Fruit fly (Drosophila melanogaster) whole organism, adult: ENCODE results near the gene CG17855.

Source experiments
- CG11617 ChIP-seq: fragments of 200-800 bp; sonication (Bioruptor generic); optimal IDR thresholded peaks from 2 replicates; lab custom pipeline; 2017; ENCODE audit warnings: mild to moderate bottlenecking, missing biosample characterization, missing genetic modification reagents, missing genetic modification characterization
- CG12768 ChIP-seq: fragments of 200-800 bp; sonication (Bioruptor generic); optimal IDR thresholded peaks from 2 replicates; lab custom pipeline; 2017; ENCODE audit warnings: missing biosample characterization, missing genetic modification characterization, mild to moderate bottlenecking, moderate library complexity, missing genetic modification reagents
- CG14711 ChIP-seq: fragments of 200-800 bp; sonication (Bioruptor generic); optimal IDR thresholded peaks from 2 replicates; lab custom pipeline; 2018; ENCODE audit warnings: missing biosample characterization, mild to moderate bottlenecking, missing genetic modification characterization, moderate library complexity
- CG1620 ChIP-seq: fragments of 200-800 bp; sonication (Bioruptor generic); optimal IDR thresholded peaks from 2 replicates; lab custom pipeline; 2016; ENCODE audit warnings: missing biosample characterization, missing genetic modification characterization
- CG33017 ChIP-seq: fragments of 200-800 bp; sonication (Bioruptor generic); optimal IDR thresholded peaks from 2 replicates; lab custom pipeline; 2018; ENCODE audit warnings: missing biosample characterization, mild to moderate bottlenecking, missing genetic modification characterization, moderate library complexity
- CG5204 ChIP-seq: fragments of 200-800 bp; sonication (Bioruptor generic); optimal IDR thresholded peaks from 2 replicates; lab custom pipeline; 2016; ENCODE audit warnings: missing biosample characterization, missing genetic modification characterization
- CG7045 ChIP-seq: fragments of 200-800 bp; sonication (Bioruptor generic); optimal IDR thresholded peaks from 2 replicates; lab custom pipeline; 2017; ENCODE audit warnings: missing biosample characterization, mild to moderate bottlenecking, missing genetic modification characterization
- CG7101 ChIP-seq: fragments of 200-800 bp; sonication (Bioruptor generic); optimal IDR thresholded peaks from 2 replicates; lab custom pipeline; 2018; ENCODE audit warnings: missing biosample characterization, mild to moderate bottlenecking, missing genetic modification characterization, moderate library complexity
- Clk ChIP-seq: fragments of 200-800 bp; sonication (Bioruptor generic); optimal IDR thresholded peaks from 2 replicates; lab custom pipeline; 2017; ENCODE audit warnings: missing biosample characterization, missing genetic modification characterization
- Crg-1 ChIP-seq: fragments of 200-800 bp; sonication (Bioruptor generic); optimal IDR thresholded peaks from 2 replicates; lab custom pipeline; 2016; ENCODE audit warnings: missing biosample characterization, missing genetic modification characterization
- Hr96 ChIP-seq: fragments of 200-800 bp; sonication (Bioruptor generic); optimal IDR thresholded peaks from 2 replicates; lab custom pipeline; 2016; ENCODE audit warnings: missing biosample characterization, missing genetic modification characterization
- Mnt ChIP-seq: fragments of 200-800 bp; sonication (Bioruptor generic); optimal IDR thresholded peaks from 2 replicates; lab custom pipeline; 2016; ENCODE audit warnings: missing biosample characterization, mild to moderate bottlenecking, missing genetic modification characterization
- bab1 ChIP-seq: fragments of 200-800 bp; sonication (Bioruptor generic); optimal IDR thresholded peaks from 3 replicates; lab custom pipeline; 2019; ENCODE audit warnings: missing biosample characterization, mild to moderate bottlenecking, missing genetic modification characterization, moderate library complexity
- cic ChIP-seq: fragments of 200-800 bp; sonication (Bioruptor generic); optimal IDR thresholded peaks from 2 replicates; lab custom pipeline; 2017; ENCODE audit warnings: missing biosample characterization, mild to moderate bottlenecking, missing genetic modification characterization, moderate library complexity
- cnc ChIP-seq, 2 experiments: fragments of >200 bp; optimal IDR thresholded peaks; 2 replicates each; lab custom pipeline; 2017
- kay ChIP-seq: fragments of 200-800 bp; sonication (Bioruptor generic); peaks from one replicate; lab custom pipeline; 2016; ENCODE audit warnings: missing biosample characterization, missing genetic modification characterization, borderline replicate concordance
- ovo ChIP-seq: fragments of 200-800 bp; sonication (Bioruptor generic); optimal IDR thresholded peaks from 2 replicates; lab custom pipeline; 2016; ENCODE audit warnings: missing biosample characterization, missing genetic modification characterization
- pad ChIP-seq: fragments of 200-800 bp; sonication (Bioruptor generic); optimal IDR thresholded peaks from 3 replicates; lab custom pipeline; 2017; ENCODE audit warnings: missing biosample characterization, missing genetic modification characterization, mild to moderate bottlenecking, moderate library complexity, missing genetic modification reagents
- tj ChIP-seq: fragments of 200-800 bp; sonication (Bioruptor generic); optimal IDR thresholded peaks from 3 replicates; lab custom pipeline; 2017; ENCODE audit warnings: missing biosample characterization, mild to moderate bottlenecking, missing genetic modification characterization, moderate library complexity
- toe ChIP-seq: fragments of 200-800 bp; sonication (Bioruptor generic); optimal IDR thresholded peaks from 2 replicates; lab custom pipeline; 2016; ENCODE audit warnings: missing biosample characterization, missing genetic modification characterization

The CG17855 gene

dm6 chr2L:9567398-9567856, 27.1 kb downstream of the CG17855 start:
- TF ChIP-seq Crg-1 (GFP tag; lab: Kevin White, UChicago) (peak; percentile 98), Mnt (GFP tag; lab: Kevin White, UChicago) (peak; percentile 96), kay (GFP tag; lab: Kevin White, UChicago) (peak; percentile 97), CG5204 (GFP tag; lab: Kevin White, UChicago) (peak; percentile 94), cnc (optimal IDR thresholded peaks at IDR 0.05; lab: Kevin White, UChicago) (no peak), CG1620 (GFP tag; lab: Kevin White, UChicago) (peak; percentile 92), pad (GFP tag; lab: Kevin White, UChicago) (peak; percentile 88), toe (peak; percentile 92), CG33017 (tag; lab: Kevin White, UChicago) (peak; percentile 96), Clk (peak; percentile 75), CG7045 (GFP tag; lab: Kevin White, UChicago) (peak; percentile 98), CG7101 (tag; lab: Kevin White, UChicago) (peak; percentile 98), CG12768 (GFP tag; lab: Kevin White, UChicago) (peak; percentile 97), CG14711 (tag; lab: Kevin White, UChicago) (peak; percentile 87), ovo (GFP tag; lab: Kevin White, UChicago) (peak; percentile 94), Hr96 (GFP tag; lab: Kevin White, UChicago) (peak; percentile 92), CG11617 (GFP tag; lab: Kevin White, UChicago) (peak; percentile 97), bab1 (peak; percentile 96), cic (GFP tag; lab: Kevin White, UChicago) (peak; percentile 89), tj (GFP tag; lab: Kevin White, UChicago) (peak; percentile 79)

DNA sequence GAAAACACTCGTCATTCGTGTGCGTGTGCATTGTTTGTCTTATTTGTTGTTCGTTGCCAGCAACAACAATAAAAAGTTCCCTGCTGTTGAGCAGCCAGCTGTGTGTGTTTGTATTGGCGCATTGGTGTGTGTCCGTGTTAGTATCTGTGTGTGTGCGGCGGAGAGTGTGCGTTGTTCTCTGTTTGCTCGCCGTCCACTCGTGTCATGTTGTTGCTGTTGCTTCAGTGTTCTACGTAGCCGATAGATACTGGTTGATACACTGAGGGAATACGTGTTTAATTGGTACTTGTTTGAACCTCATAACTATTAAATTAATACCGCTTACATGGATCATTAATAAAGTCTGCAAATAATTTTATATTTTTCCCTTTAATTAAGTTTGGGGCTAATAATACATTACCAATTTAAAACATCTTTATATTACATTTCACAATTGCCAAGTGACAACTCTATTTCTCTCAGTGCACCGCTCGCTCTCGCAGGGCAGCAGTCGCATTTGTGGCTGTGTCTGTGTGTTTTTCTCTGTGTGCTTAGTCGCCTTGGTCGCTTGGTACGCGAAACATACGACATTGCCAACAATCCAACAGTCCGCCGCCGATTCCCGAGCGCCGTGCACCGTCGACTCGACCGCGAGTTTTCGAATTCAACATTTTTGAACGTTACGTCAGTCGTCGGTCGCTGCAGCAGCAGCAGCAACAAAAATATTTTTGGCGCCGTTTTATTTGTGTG, 28.2 kb downstream of the CG17855 start, which contains the start of gene brwl:
Gene brwl (plus strand): TSS at position 531 of the 729 bp plus-strand sequence.
- TF ChIP-seq CG33017 (tag; lab: Kevin White, UChicago), result peak; percentile 95
- TF ChIP-seq cic (GFP tag; lab: Kevin White, UChicago), result peak; percentile 74
- TF ChIP-seq toe, result peak; percentile 97
- peak; percentile 91 for TF ChIP-seq CG14711 (tag; lab: Kevin White, UChicago)
- TF ChIP-seq Hr96 (GFP tag; lab: Kevin White, UChicago), result peak; percentile 96
- peak; percentile 94 for TF ChIP-seq bab1
- TF ChIP-seq Mnt (GFP tag; lab: Kevin White, UChicago), result peak; percentile 86
- TF ChIP-seq Crg-1 (GFP tag; lab: Kevin White, UChicago), result peak; percentile 88
- peak; percentile 76 for TF ChIP-seq kay (GFP tag; lab: Kevin White, UChicago)
- TF ChIP-seq pad (GFP tag; lab: Kevin White, UChicago), result peak; percentile 84
- TF ChIP-seq CG7101 (tag; lab: Kevin White, UChicago), result peak; percentile 96
- TF ChIP-seq tj (GFP tag; lab: Kevin White, UChicago), result peak; percentile 85
- TF ChIP-seq CG11617 (GFP tag; lab: Kevin White, UChicago), result peak; percentile 96
- peak; percentile 96 for TF ChIP-seq CG7045 (GFP tag; lab: Kevin White, UChicago)
- peak; percentile 93 for TF ChIP-seq Clk
- peak; percentile 86 for TF ChIP-seq ovo (GFP tag; lab: Kevin White, UChicago)
- TF ChIP-seq CG5204 (GFP tag; lab: Kevin White, UChicago), result peak; percentile 97
- no peak for TF ChIP-seq cnc (optimal IDR thresholded peaks at IDR 0.05; lab: Kevin White, UChicago)
- peak; percentile 97 for TF ChIP-seq CG12768 (GFP tag; lab: Kevin White, UChicago)
- TF ChIP-seq CG1620 (GFP tag; lab: Kevin White, UChicago), result peak; percentile 87

dm6 chr2L:9569131-9569530, 28.8 kb downstream of the CG17855 start:
- TF ChIP-seq kay (GFP tag; lab: Kevin White, UChicago) (peak; percentile 80), Mnt (GFP tag; lab: Kevin White, UChicago) (no peak), CG11617 (GFP tag; lab: Kevin White, UChicago) (no peak)

- TF ChIP-seq CG1620 (GFP tag; lab: Kevin White, UChicago), result peak; percentile 73
- peak; percentile 97 for TF ChIP-seq CG11617 (GFP tag; lab: Kevin White, UChicago)
- peak; percentile 65 for TF ChIP-seq toe
- peak; percentile 86 for TF ChIP-seq CG5204 (GFP tag; lab: Kevin White, UChicago)
- peak; percentile 89 for TF ChIP-seq kay (GFP tag; lab: Kevin White, UChicago)
- peak; percentile 93 for TF ChIP-seq CG33017 (tag; lab: Kevin White, UChicago)
- TF ChIP-seq CG14711 (tag; lab: Kevin White, UChicago), result peak; percentile 87
- peak; percentile 96 for TF ChIP-seq cic (GFP tag; lab: Kevin White, UChicago)
- TF ChIP-seq tj (GFP tag; lab: Kevin White, UChicago), result peak; percentile 91
- TF ChIP-seq Clk, result peak; percentile 81
- TF ChIP-seq Crg-1 (GFP tag; lab: Kevin White, UChicago), result peak; percentile 87
- TF ChIP-seq CG7101 (tag; lab: Kevin White, UChicago), result peak; percentile 91
- peak; percentile 97 for TF ChIP-seq bab1
- TF ChIP-seq cnc (optimal IDR thresholded peaks at IDR 0.05; lab: Kevin White, UChicago), result no peak
- peak; percentile 92 for TF ChIP-seq CG12768 (GFP tag; lab: Kevin White, UChicago)
- TF ChIP-seq pad (GFP tag; lab: Kevin White, UChicago), result peak; percentile 88
- peak; percentile 78 for TF ChIP-seq Hr96 (GFP tag; lab: Kevin White, UChicago)
- TF ChIP-seq CG7045 (GFP tag; lab: Kevin White, UChicago), result peak; percentile 93
- peak; percentile 98 for TF ChIP-seq Mnt (GFP tag; lab: Kevin White, UChicago)
- peak; percentile 84 for TF ChIP-seq ovo (GFP tag; lab: Kevin White, UChicago)
These were observed 29.5 kb downstream of the CG17855 start for dm6 chr2L:9569588-9570434.
